Fruit fly (Drosophila melanogaster): Measurements from ENCODE around the gene CG12684.
A peak's percentile ranks its signal among the peaks of the same experiment; 100 is the strongest.

The CG12684 gene

dm6 chrX:4564962-4565361 lies 6.8 kb downstream of the CG12684 start (continued):
- TF ChIP-seq CG12391 (tag; optimal IDR thresholded peaks at IDR 0.05) (peak; percentile 33), CG1603 (tag; optimal IDR thresholded peaks at IDR 0.05) (peak; percentile 58), zfh1 (GFP tag; IDR thresholded peaks at IDR 0.05) (peak; percentile 36; the same call in 1 of the 3 replicates), Ets65A (GFP tag) (no peak), CG4404 (GFP tag; IDR thresholded peaks at IDR 0.05) (peak; percentile 51), Nf-YC (tag; optimal IDR thresholded peaks at IDR 0.05) (no peak), chif (GFP tag; optimal IDR thresholded peaks at IDR 0.05) (peak in 1 of 2 experiments; percentile 10), phol (tag; optimal IDR thresholded peaks at IDR 0.05) (peak; percentile 3), CG10959 (GFP tag; IDR thresholded peaks at IDR 0.05) (0 out of 2 replicates have a peak, but pooled peaks have one; percentile 33), Nf-YB (GFP tag; optimal IDR thresholded peaks at IDR 0.05) (no peak), CkIIα-i1 (GFP tag; IDR thresholded peaks at IDR 0.05) (no peak), CG2712 (tag; optimal IDR thresholded peaks at IDR 0.05) (peak; percentile 39), prd (optimal IDR thresholded peaks at IDR 0.05) (no peak), prd (GFP tag; IDR thresholded peaks at IDR 0.05) (peak; percentile 45; the same call in 2 of the 3 replicates), CG10979 (tag; optimal IDR thresholded peaks at IDR 0.05) (peak; percentile 42)

dm6 chrX:4563980-4564379 lies 7.7 kb downstream of the CG12684 start:
- no peak for TF ChIP-seq Ssrp (tag; optimal IDR thresholded peaks at IDR 0.05)
- TF ChIP-seq nom (GFP tag; optimal IDR thresholded peaks at IDR 0.05) = peak; percentile 52
- TF ChIP-seq CG32772 (GFP tag; IDR thresholded peaks at IDR 0.05) = peak; percentile 57; the same call in 1 of the 2 replicates
- TF ChIP-seq sqz (GFP tag; optimal IDR thresholded peaks at IDR 0.05) = peak; percentile 60
- peak; percentile 44 for TF ChIP-seq grn (GFP tag; optimal IDR thresholded peaks at IDR 0.05)
- no peak for TF ChIP-seq Dbx (GFP tag; IDR thresholded peaks at IDR 0.05)

dm6 chrX:4560182-4560845 lies 11.4 kb downstream of the CG12684 start:
- TF ChIP-seq luna (GFP tag; optimal IDR thresholded peaks at IDR 0.05) = no peak
- TF ChIP-seq dmrt11E (tag; optimal IDR thresholded peaks at IDR 0.05) = peak; percentile 20
- TF ChIP-seq E2f1 (GFP tag; IDR thresholded peaks at IDR 0.05) = no peak
- no peak for TF ChIP-seq CG6854 (GFP tag; optimal IDR thresholded peaks at IDR 0.05)
- TF ChIP-seq Mad (GFP tag; optimal IDR thresholded peaks at IDR 0.05) = no peak
- no peak for TF ChIP-seq dmrt99B (tag; optimal IDR thresholded peaks at IDR 0.05)
- TF ChIP-seq otp (GFP tag; IDR thresholded peaks at IDR 0.05) = 0 out of 3 replicates have a peak, but pooled peaks have one; percentile 19
- TF ChIP-seq CG17361 (GFP tag; IDR thresholded peaks at IDR 0.05) = 0 out of 3 replicates have a peak, but pooled peaks have one; percentile 21
- no peak for TF ChIP-seq CG7556 (GFP tag; optimal IDR thresholded peaks at IDR 0.05)
- no peak for TF ChIP-seq CG17802 (tag; optimal IDR thresholded peaks at IDR 0.05)
- no peak for TF ChIP-seq Aef1 (GFP tag; IDR thresholded peaks at IDR 0.05)
- peak; percentile 14; the same call in 1 of the 3 replicates for TF ChIP-seq row (GFP tag; IDR thresholded peaks at IDR 0.05)
- TF ChIP-seq Dbx (GFP tag; IDR thresholded peaks at IDR 0.05) = no peak
- no peak for TF ChIP-seq slp2 (GFP tag; optimal IDR thresholded peaks at IDR 0.05)
- no peak for TF ChIP-seq eve (GFP tag; optimal IDR thresholded peaks at IDR 0.05)
- no peak for TF ChIP-seq pum (GFP tag; optimal IDR thresholded peaks at IDR 0.05)
- peak; percentile 38 for TF ChIP-seq Med (GFP tag)
- no peak for TF ChIP-seq stwl (tag; optimal IDR thresholded peaks at IDR 0.05)
- no peak for TF ChIP-seq Poxn (GFP tag; IDR thresholded peaks at IDR 0.05)
- peak; percentile 82 for TF ChIP-seq CTCF (GFP tag; optimal IDR thresholded peaks at IDR 0.05)
- TF ChIP-seq BEAF-32 (GFP tag; optimal IDR thresholded peaks at IDR 0.05) = no peak
- TF ChIP-seq CG11093 (GFP tag; IDR thresholded peaks at IDR 0.05) = no peak
- TF ChIP-seq CG10979 (tag; optimal IDR thresholded peaks at IDR 0.05) = peak; percentile 13
- TF ChIP-seq Ets65A (GFP tag) = peak; percentile 82
- TF ChIP-seq Kr (GFP tag; optimal IDR thresholded peaks at IDR 0.05) = peak; percentile 8
- peak; percentile 67 for TF ChIP-seq sens (GFP tag)
- no peak for TF ChIP-seq CG12769 (tag; optimal IDR thresholded peaks at IDR 0.05)
- TF ChIP-seq CG16779 (GFP tag; IDR thresholded peaks at IDR 0.05) = no peak
- peak; percentile 0 for TF ChIP-seq phol (tag; optimal IDR thresholded peaks at IDR 0.05)
- no peak for TF ChIP-seq knrl (GFP tag; IDR thresholded peaks at IDR 0.05; ENCODE audit: partially characterized antibody)
- no peak for TF ChIP-seq Vsx1 (GFP tag; optimal IDR thresholded peaks at IDR 0.05)
- TF ChIP-seq CkIIα-i1 (GFP tag; IDR thresholded peaks at IDR 0.05) = no peak
- peak; percentile 31 for TF ChIP-seq CG1603 (tag; optimal IDR thresholded peaks at IDR 0.05)

All from whole organism, embryonic.